Fruit fly (Drosophila melanogaster): ENCODE data around the gene Osi4.

Osi4 gene

DNA sequence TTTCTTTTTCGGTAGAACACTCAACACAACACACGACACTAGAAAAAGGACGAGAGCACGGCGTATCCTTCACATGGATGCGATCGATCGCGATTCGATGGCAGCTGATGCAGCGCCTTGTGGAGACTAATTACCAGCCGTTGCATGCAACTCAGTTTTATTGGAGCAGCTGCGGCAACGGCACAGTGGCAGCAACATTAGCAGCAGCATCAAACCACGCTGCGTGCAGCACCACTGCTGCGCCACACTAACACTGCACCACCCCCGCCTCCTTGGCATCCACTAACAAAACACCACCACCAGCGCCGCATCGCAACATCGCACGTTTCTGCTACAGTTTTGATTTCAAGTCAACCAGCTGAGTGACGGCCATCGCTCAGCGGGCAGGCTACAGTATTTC, at the start of gene Osi4:
Osi4 (minus strand) TSS at position 101 of the 400 bp plus-strand sequence.
- no peak for TF ChIP-seq CG8478 (optimal IDR thresholded peaks at IDR 0.05)
- TF ChIP-seq CTCF (optimal IDR thresholded peaks at IDR 0.05), result no peak

DNA sequence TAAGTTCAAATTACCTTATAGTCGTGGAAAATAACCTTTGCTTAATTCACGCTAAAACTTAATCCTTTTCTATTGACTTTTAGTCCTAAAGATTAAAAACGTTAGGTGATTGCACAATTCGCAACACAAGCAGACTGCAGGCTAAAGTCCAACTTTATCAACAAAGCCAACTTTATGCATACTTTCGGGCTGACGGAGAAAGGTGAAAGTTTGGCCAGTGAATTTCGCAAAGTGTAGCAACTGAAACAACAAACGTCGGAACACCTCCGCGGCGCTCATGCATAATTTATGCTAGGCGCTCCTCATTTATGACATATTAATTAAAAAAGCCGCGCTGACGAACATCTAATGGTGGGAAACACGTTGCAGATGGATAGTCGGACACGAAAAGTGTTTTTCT, 48.4 kb upstream of the Osi4 start:
- TF ChIP-seq CTCF (optimal IDR thresholded peaks at IDR 0.05), result no peak

dm6 chr3R:6268657-6269056, 47.1 kb upstream of the Osi4 start, which contains the start of gene Osi11:
Gene Osi11 (minus strand): TSS chr3R:6268757.
- TF ChIP-seq CG8478 (optimal IDR thresholded peaks at IDR 0.05) (no peak), CTCF (optimal IDR thresholded peaks at IDR 0.05) (no peak)

DNA sequence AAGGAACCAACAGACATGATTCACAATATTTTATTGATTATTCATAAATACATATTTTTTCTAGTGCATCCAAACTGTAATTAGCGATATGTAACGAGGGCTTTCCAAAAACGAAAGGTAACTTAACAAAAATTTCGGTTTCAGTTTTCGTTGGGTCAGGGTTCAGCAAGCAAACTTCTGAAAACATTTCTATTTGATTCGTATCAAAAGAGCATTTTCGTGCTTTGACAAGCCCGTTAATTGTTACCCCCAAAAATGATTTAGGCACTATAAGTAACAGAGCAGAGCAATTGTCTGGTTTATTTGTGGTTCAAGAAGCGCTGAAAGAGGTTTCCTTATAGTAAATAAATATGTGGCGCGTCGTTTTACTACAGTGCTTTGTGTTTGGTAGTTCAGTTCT, 44.3 kb upstream of the Osi4 start, which contains the start of gene Osi10b:
Osi10b (plus strand) TSS at position 301 of the 400 bp plus-strand sequence.
- TF ChIP-seq CTCF (optimal IDR thresholded peaks at IDR 0.05) (no peak), CG8478 (optimal IDR thresholded peaks at IDR 0.05) (no peak)

DNA sequence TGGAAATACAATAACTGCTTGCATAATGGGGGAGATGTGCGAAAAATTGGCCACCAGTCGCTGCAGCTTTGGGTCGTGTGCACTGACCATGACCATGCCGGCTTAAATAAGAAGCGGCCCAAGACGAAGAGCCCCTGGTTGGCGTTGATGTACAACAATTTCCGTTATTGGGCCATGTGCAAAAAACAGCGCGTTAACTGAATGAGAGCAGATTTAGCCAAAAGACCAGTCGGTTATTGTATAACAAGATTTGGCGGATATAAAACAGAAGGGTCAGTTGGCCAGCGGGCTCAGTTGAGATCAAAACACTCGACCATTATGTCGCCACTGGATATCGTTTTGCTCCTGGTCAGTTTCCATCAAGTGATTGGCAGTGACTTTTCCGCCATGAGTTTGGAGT, 42.1 kb upstream of the Osi4 start, which contains the start of gene Osi10a:
Osi10a (plus strand) TSS at position 301 of the 400 bp plus-strand sequence.
- TF ChIP-seq CTCF (optimal IDR thresholded peaks at IDR 0.05) (no peak), CG8478 (optimal IDR thresholded peaks at IDR 0.05) (no peak)

dm6 chr3R:6259837-6260236, 38.3 kb upstream of the Osi4 start, which contains the start of gene Osi9:
Gene Osi9 (plus strand): TSS chr3R:6260211.
- no peak for TF ChIP-seq CG8478 (optimal IDR thresholded peaks at IDR 0.05)
- no peak for TF ChIP-seq CTCF (optimal IDR thresholded peaks at IDR 0.05)

- TF ChIP-seq CG8478 (optimal IDR thresholded peaks at IDR 0.05) (no peak), CTCF (optimal IDR thresholded peaks at IDR 0.05) (no peak)
Observed at dm6 chr3R:6254875-6255274, 33.3 kb upstream of the Osi4 start, which contains the start of gene Osi8. Gene Osi8 (plus strand): TSS chr3R:6255175.

DNA sequence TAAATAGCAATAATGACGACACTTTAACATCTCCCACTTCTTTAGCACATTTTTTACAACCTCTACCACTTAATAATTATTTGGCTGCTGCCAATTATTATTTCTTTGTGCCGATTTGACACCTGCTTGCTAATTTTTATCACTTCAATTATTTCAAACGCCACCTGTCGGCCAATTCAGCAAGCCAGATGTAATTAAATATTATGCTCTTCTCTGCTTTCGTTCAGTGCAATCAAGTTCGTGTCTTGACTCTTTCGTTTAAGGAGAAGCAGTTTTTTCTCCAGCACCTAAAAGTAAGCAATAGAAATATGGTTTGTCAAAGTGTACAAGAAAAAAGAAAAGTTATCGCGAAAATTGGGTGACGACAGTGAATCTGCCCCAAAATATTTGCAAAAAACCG, 32.9 kb upstream of the Osi4 start:
- TF ChIP-seq CTCF (optimal IDR thresholded peaks at IDR 0.05) (peak; percentile 82 to 86), CG8478 (optimal IDR thresholded peaks at IDR 0.05) (no peak)

dm6 chr3R:6252809-6253208, 31.2 kb upstream of the Osi4 start:
- no peak for TF ChIP-seq CTCF (optimal IDR thresholded peaks at IDR 0.05)
- no peak for TF ChIP-seq CG8478 (optimal IDR thresholded peaks at IDR 0.05)

dm6 chr3R:6248694-6249093, 27.1 kb upstream of the Osi4 start, which contains the start of gene Osi7:
Gene Osi7 (plus strand): TSS chr3R:6248994.
- no peak for TF ChIP-seq CG8478 (optimal IDR thresholded peaks at IDR 0.05)
- TF ChIP-seq CTCF (optimal IDR thresholded peaks at IDR 0.05), result no peak

- TF ChIP-seq CG8478 (optimal IDR thresholded peaks at IDR 0.05) (no peak), CTCF (optimal IDR thresholded peaks at IDR 0.05) (no peak)
Observed at dm6 chr3R:6244986-6245385, 23.4 kb upstream of the Osi4 start.

- no peak for TF ChIP-seq CTCF (optimal IDR thresholded peaks at IDR 0.05)
- no peak for TF ChIP-seq CG8478 (optimal IDR thresholded peaks at IDR 0.05)
Observed at dm6 chr3R:6244035-6244434, 22.5 kb upstream of the Osi4 start.

- TF ChIP-seq CTCF (optimal IDR thresholded peaks at IDR 0.05), result no peak
- no peak for TF ChIP-seq CG8478 (optimal IDR thresholded peaks at IDR 0.05)
Observed at dm6 chr3R:6241289-6241688, 19.7 kb upstream of the Osi4 start.

DNA sequence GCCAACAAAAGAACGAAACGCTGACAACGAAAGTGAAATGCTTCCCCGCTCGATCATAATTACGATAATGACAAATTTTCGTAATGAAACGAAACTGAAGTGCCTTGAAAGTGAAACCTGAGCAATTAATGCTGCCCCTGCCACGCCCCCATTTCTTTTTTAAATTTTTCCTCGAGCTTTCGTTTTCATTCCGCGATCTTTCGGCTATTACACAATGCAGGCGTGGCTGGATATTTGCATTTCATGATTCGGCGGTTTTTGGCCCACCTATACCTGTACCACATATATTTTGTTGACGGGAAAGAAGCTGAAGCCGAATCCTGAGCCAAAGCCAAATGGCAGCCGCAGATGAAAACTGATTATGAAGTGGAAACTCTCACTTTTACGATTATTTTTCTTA, 18.7 kb upstream of the Osi4 start:
- TF ChIP-seq CG8478 (optimal IDR thresholded peaks at IDR 0.05), result no peak
- no peak for TF ChIP-seq CTCF (optimal IDR thresholded peaks at IDR 0.05)

DNA sequence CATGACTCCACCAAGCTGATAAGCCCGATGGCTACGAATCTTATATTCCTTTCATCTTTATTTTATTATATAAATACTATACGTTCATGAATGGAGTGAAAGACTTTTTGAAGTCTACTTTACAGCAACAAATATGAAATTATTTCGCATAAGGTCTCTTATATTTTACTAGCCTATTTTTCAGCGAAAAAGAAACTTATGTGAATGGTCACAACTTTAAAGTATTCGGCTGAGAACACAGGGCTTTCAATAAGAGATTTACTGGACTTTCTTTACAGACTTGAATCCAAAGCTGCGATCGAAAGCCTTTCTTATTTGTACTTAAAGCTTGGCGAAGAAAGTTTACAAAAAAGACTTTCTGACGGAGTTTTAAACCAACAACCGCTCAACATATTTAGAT, 17.4 kb upstream of the Osi4 start:
- TF ChIP-seq CTCF (optimal IDR thresholded peaks at IDR 0.05) (no peak), CG8478 (optimal IDR thresholded peaks at IDR 0.05) (no peak)

dm6 chr3R:6234189-6234758, 12.7 kb upstream of the Osi4 start, which contains the start of gene Osi6:
Gene Osi6 (plus strand): TSS chr3R:6234708.
- TF ChIP-seq CTCF (optimal IDR thresholded peaks at IDR 0.05) (no peak), CG8478 (optimal IDR thresholded peaks at IDR 0.05) (no peak)

DNA sequence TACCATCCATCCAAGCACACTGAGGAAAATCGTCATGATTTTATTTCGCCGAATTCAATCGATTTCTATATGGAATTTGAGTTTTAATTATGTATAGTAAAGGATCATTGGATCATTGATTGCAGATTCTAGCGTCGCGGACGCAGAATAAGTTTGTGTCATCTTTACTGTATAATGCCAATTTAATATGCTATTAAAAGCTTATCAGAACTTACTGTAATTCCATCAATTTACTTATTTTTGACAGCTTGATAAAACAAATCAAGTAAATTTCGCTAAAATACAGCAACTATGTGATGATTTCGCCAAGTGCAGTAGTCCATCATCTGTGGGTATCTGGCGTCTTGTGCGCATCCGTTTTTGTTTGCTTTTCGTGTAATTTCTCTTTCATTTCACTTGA, 11.5 kb upstream of the Osi4 start:
- TF ChIP-seq CTCF (optimal IDR thresholded peaks at IDR 0.05), result no peak
- TF ChIP-seq CG8478 (optimal IDR thresholded peaks at IDR 0.05), result no peak

Data from S2 (cell line).